Worm (Caenorhabditis elegans) whole organism, mixed stage, embryonic: Measurements from ENCODE around the gene T11B7.2.

Experiments used
- ceh-43 ChIP-seq: fragments of 200-800 bp; sonication (Bioruptor generic); optimal IDR thresholded peaks from 2 replicates; lab custom pipeline; 2018; ENCODE audit warnings: mild to moderate bottlenecking, missing genetic modification characterization, moderate library complexity, missing compliant biosample characterization
- cnd-1 ChIP-seq: fragments of 200-800 bp; sonication (Bioruptor generic); optimal IDR thresholded peaks from 2 replicates; lab custom pipeline; 2018; ENCODE audit warnings: mild to moderate bottlenecking, missing genetic modification characterization, missing compliant biosample characterization
- elt-3 ChIP-seq: fragments of 150-350 bp; optimal IDR thresholded peaks from 2 replicates; lab custom pipeline; 2014; ENCODE audit warnings: missing biosample characterization, missing genetic modification characterization
- flh-1 ChIP-seq: fragments of 200-800 bp; sonication (Bioruptor generic); optimal IDR thresholded peaks from 2 replicates; lab custom pipeline; 2018; ENCODE audit warnings: mild to moderate bottlenecking, missing genetic modification characterization, moderate library complexity, missing compliant biosample characterization
- lin-13 ChIP-seq: fragments of 150-350 bp; optimal IDR thresholded peaks from 2 replicates; lab custom pipeline; 2014; ENCODE audit warnings: missing biosample characterization, missing genetic modification characterization
- mep-1 ChIP-seq: fragments of 150-350 bp; optimal IDR thresholded peaks from 2 replicates; lab custom pipeline; 2017; ENCODE audit warnings: missing biosample characterization, missing genetic modification reagents, missing genetic modification characterization, inconsistent platforms
- nhr-12 ChIP-seq: fragments of 150-350 bp; optimal IDR thresholded peaks from 2 replicates; lab custom pipeline; 2014; ENCODE audit warnings: missing biosample characterization, missing genetic modification characterization
- nhr-28 ChIP-seq: fragments of 150-350 bp; optimal IDR thresholded peaks from 2 replicates; lab custom pipeline; 2014; ENCODE audit warnings: missing biosample characterization, missing genetic modification characterization
- nhr-76 ChIP-seq: sonication (generic microtip); optimal IDR thresholded peaks from 2 replicates; lab custom pipeline; 2017; ENCODE audit warnings: missing biosample characterization, missing genetic modification characterization
- pha-4 ChIP-seq: fragments of 150-350 bp; optimal IDR thresholded peaks from 2 replicates; lab custom pipeline; 2018; ENCODE audit warnings: missing biosample characterization, missing genetic modification reagents, missing genetic modification characterization
- snpc-4 ChIP-seq: fragments of 150-350 bp; optimal IDR thresholded peaks from 2 replicates; lab custom pipeline; 2014; ENCODE audit warnings: missing biosample characterization, missing genetic modification characterization
- tbx-8 ChIP-seq: fragments of 200-800 bp; sonication (Bioruptor generic); optimal IDR thresholded peaks from 2 replicates; lab custom pipeline; 2018; ENCODE audit warnings: mild to moderate bottlenecking, missing genetic modification characterization, moderate library complexity, missing compliant biosample characterization
- unc-39 ChIP-seq: fragments of 150-350 bp; optimal IDR thresholded peaks from 2 replicates; lab custom pipeline; 2014; ENCODE audit warnings: missing biosample characterization, missing genetic modification characterization
- ztf-11 ChIP-seq: fragments of 150-350 bp; optimal IDR thresholded peaks from 2 replicates; lab custom pipeline; 2014; ENCODE audit warnings: missing biosample characterization, missing genetic modification characterization

- no peak for TF ChIP-seq ztf-11 (tag; lab: Kevin White, UChicago)
- TF ChIP-seq lin-13 (tag; lab: Kevin White, UChicago) = no peak
- TF ChIP-seq snpc-4 (tag; lab: Kevin White, UChicago) = no peak
- TF ChIP-seq nhr-12 = no peak
- no peak for TF ChIP-seq nhr-76 (tag; lab: Kevin White, UChicago)
- TF ChIP-seq pha-4 (tag; lab: Kevin White, UChicago) = no peak
- TF ChIP-seq ceh-43 (GFP tag; lab: Kevin White, UChicago) = no peak
- no peak for TF ChIP-seq unc-39 (tag; lab: Kevin White, UChicago)
- no peak for TF ChIP-seq tbx-8
- TF ChIP-seq elt-3 (tag; lab: Kevin White, UChicago) = no peak
- no peak for TF ChIP-seq mep-1
- TF ChIP-seq flh-1 (GFP tag; lab: Kevin White, UChicago) = no peak
- no peak for TF ChIP-seq cnd-1
- no peak for TF ChIP-seq nhr-28
Measured at ce11 chrIV:8807327-8807726, 37.0 kb downstream of the T11B7.2 start.
